Fruit fly (Drosophila melanogaster): Measurements from ENCODE around the gene Ugt316A1.

DNA sequence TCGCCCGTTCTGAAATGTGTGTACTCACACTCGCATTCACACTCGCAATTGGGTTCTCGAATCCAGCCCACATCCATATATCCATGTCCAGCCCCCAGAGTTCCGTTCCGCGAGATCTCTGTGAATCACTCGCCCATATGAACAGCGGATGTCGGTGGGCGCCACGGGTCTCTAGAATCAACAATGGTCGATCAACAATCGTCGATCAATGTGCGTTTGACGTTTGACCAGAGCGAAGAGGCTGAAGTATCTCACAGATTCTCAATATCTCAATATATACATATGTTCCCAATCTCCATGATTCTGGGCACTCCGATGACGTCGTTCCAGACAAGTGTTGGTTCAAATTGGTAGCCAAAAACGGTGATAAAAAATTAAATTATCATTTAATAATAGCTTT, 26.5 kb upstream of the Ugt316A1 start:
- no peak for TF ChIP-seq psq (optimal IDR thresholded peaks at IDR 0.05)
- no peak for TF ChIP-seq h (optimal IDR thresholded peaks at IDR 0.05)

All from Kc167 (cell line).